Fruit fly (Drosophila melanogaster) whole organism, embryonic: ENCODE data around the gene CG6236.
A peak's percentile ranks its signal among the peaks of the same experiment; 100 is the strongest.

Experiments used
- Atf3 ChIP-seq: fragments of 200-800 bp; sonication (Bioruptor generic); optimal IDR thresholded peaks from 3 replicates; lab custom pipeline; 2016; ENCODE audit warnings: missing biosample characterization, missing genetic modification characterization
- C15 ChIP-seq: fragments of 200-800 bp; sonication (Bioruptor generic); IDR thresholded peaks from 3 replicates; pipeline ENCODE4 v1.3.6; 2022; ENCODE audit warnings: missing biosample characterization, missing genetic modification characterization
- CG10462 ChIP-seq: fragments of 200-800 bp; sonication (Bioruptor generic); optimal IDR thresholded peaks from 2 replicates; lab custom pipeline; 2016; ENCODE audit warnings: missing biosample characterization, missing genetic modification characterization
- CG10565 ChIP-seq: fragments of 200-800 bp; sonication (Bioruptor generic); optimal IDR thresholded peaks from 3 replicates; lab custom pipeline; 2016; ENCODE audit warnings: missing biosample characterization, mild to moderate bottlenecking, missing genetic modification characterization
- CG10959 ChIP-seq: fragments of 200-800 bp; sonication (Bioruptor generic); IDR thresholded peaks from 2 replicates; pipeline ENCODE4 v1.3.6; 2022; ENCODE audit warnings: missing biosample characterization, missing genetic modification characterization
- CG12071 ChIP-seq: fragments of 200-800 bp; sonication (Bioruptor generic); optimal IDR thresholded peaks from 3 replicates; lab custom pipeline; 2018; ENCODE audit warnings: missing biosample characterization, mild to moderate bottlenecking, missing genetic modification characterization
- CG12299 ChIP-seq: fragments of 200-800 bp; sonication (Bioruptor generic); optimal IDR thresholded peaks from 2 replicates; lab custom pipeline; 2018; ENCODE audit warnings: missing biosample characterization, mild to moderate bottlenecking, missing genetic modification characterization
- CG13624 ChIP-seq: fragments of 200-800 bp; sonication (Bioruptor generic); optimal IDR thresholded peaks from 2 replicates; lab custom pipeline; 2016; ENCODE audit warnings: missing biosample characterization, missing genetic modification characterization
- CG14014 ChIP-seq: fragments of 200-800 bp; sonication (Bioruptor generic); IDR thresholded peaks from 2 replicates; pipeline ENCODE4 v1.3.6; 2022; ENCODE audit warnings: missing biosample characterization, missing genetic modification characterization
- CG14441 ChIP-seq: fragments of 200-800 bp; sonication (Bioruptor generic); IDR thresholded peaks from 2 replicates; pipeline ENCODE4 v1.3.6; 2022; ENCODE audit warnings: missing biosample characterization, missing genetic modification characterization
- CG15073 ChIP-seq: fragments of 200-800 bp; sonication (Bioruptor generic); optimal IDR thresholded peaks from 2 replicates; lab custom pipeline; 2016; ENCODE audit warnings: missing biosample characterization, missing genetic modification characterization
- CG16863 ChIP-seq: fragments of 200-800 bp; sonication (Bioruptor generic); optimal IDR thresholded peaks from 3 replicates; lab custom pipeline; 2016; ENCODE audit warnings: missing biosample characterization, missing genetic modification characterization
- CG1792 ChIP-seq: fragments of 200-800 bp; sonication (Bioruptor generic); optimal IDR thresholded peaks from 2 replicates; lab custom pipeline; 2016; ENCODE audit warnings: missing biosample characterization, missing genetic modification characterization
- CG18619 ChIP-seq: fragments of 200-800 bp; sonication (Bioruptor generic); optimal IDR thresholded peaks from 3 replicates; lab custom pipeline; 2017; ENCODE audit warnings: missing biosample characterization, mild to moderate bottlenecking, missing genetic modification characterization
- CG2199 ChIP-seq: fragments of 200-800 bp; sonication (Bioruptor generic); IDR thresholded peaks from 3 replicates; pipeline ENCODE4 v1.3.6; 2022; ENCODE audit warnings: missing biosample characterization, missing genetic modification characterization
- CG2678 ChIP-seq: fragments of 200-800 bp; sonication (Bioruptor generic); optimal IDR thresholded peaks from 3 replicates; lab custom pipeline; 2019; ENCODE audit warnings: missing biosample characterization, mild to moderate bottlenecking, missing genetic modification characterization, moderate library complexity
- CG43689 ChIP-seq: fragments of 200-800 bp; sonication (Bioruptor generic); IDR thresholded peaks from 2 replicates; pipeline ENCODE4 v1.3.6; 2022; ENCODE audit warnings: missing biosample characterization, missing genetic modification characterization
- CG6272 ChIP-seq: fragments of 200-800 bp; sonication (Bioruptor generic); IDR thresholded peaks from 2 replicates; pipeline ENCODE4 v1.3.6; 2022; ENCODE audit warnings: missing biosample characterization, missing genetic modification characterization
- D ChIP-seq, 2 experiments: fragments of 200-800 bp in 1 of 2; fragments of >200 bp in 1 of 2; sonication (Bioruptor generic) in 1 of 2; optimal IDR thresholded peaks; 2 replicates in 1 of 2; 3 replicates in 1 of 2; lab custom pipeline; 2017; ENCODE audit warnings: mild to moderate bottlenecking in 1 of 2, missing biosample characterization in 1 of 2, missing genetic modification characterization in 1 of 2, missing genetic modification reagents in 1 of 2
- Dek ChIP-seq: fragments of 200-800 bp; sonication (Bioruptor generic); optimal IDR thresholded peaks from 3 replicates; lab custom pipeline; 2019; ENCODE audit warnings: missing biosample characterization, mild to moderate bottlenecking, missing genetic modification characterization, moderate library complexity
- Hand ChIP-seq: fragments of 200-800 bp; sonication (Bioruptor generic); optimal IDR thresholded peaks from 2 replicates; lab custom pipeline; 2017; ENCODE audit warnings: mild to moderate bottlenecking, missing biosample characterization, missing genetic modification reagents, missing genetic modification characterization
- Hmr ChIP-seq: fragments of 200-800 bp; sonication (Bioruptor generic); optimal IDR thresholded peaks from 3 replicates; lab custom pipeline; 2017; ENCODE audit warnings: mild to moderate bottlenecking, missing biosample characterization, missing genetic modification reagents, missing genetic modification characterization
- Hr3 ChIP-seq: fragments of 200-800 bp; sonication (Bioruptor generic); optimal IDR thresholded peaks from 3 replicates; lab custom pipeline; 2016; ENCODE audit warnings: missing biosample characterization, missing genetic modification characterization
- NC2α ChIP-seq: fragments of 200-800 bp; sonication (Bioruptor generic); optimal IDR thresholded peaks from 2 replicates; lab custom pipeline; 2016; ENCODE audit warnings: missing biosample characterization, missing genetic modification characterization
- Neu2 ChIP-seq: fragments of 200-800 bp; sonication (Bioruptor generic); optimal IDR thresholded peaks from 3 replicates; lab custom pipeline; 2016; ENCODE audit warnings: missing biosample characterization, missing genetic modification characterization, borderline replicate concordance
- PHDP ChIP-seq: fragments of 200-800 bp; sonication (Bioruptor generic); optimal IDR thresholded peaks from 3 replicates; lab custom pipeline; 2018; ENCODE audit warnings: missing biosample characterization, mild to moderate bottlenecking, missing genetic modification characterization, moderate library complexity
- Pdp1 ChIP-seq, 2 experiments: fragments of 200-800 bp; sonication (Bioruptor generic); optimal IDR thresholded peaks; 3 replicates each; lab custom pipeline; 2016; ENCODE audit warnings: missing biosample characterization in 2 of 2, missing genetic modification characterization in 2 of 2, mild to moderate bottlenecking in 1 of 2, moderate library complexity in 1 of 2
- Rx ChIP-seq: fragments of 200-800 bp; sonication (Bioruptor generic); IDR thresholded peaks from 2 replicates; pipeline ENCODE4 v1.3.6; 2022; ENCODE audit warnings: missing biosample characterization, missing genetic modification characterization
- Vsx1 ChIP-seq: fragments of 200-800 bp; sonication (Bioruptor generic); optimal IDR thresholded peaks from 2 replicates; lab custom pipeline; 2017; ENCODE audit warnings: missing biosample characterization, mild to moderate bottlenecking, missing genetic modification characterization, missing genetic modification reagents
- ab ChIP-seq: fragments of 200-800 bp; sonication (Bioruptor generic); optimal IDR thresholded peaks from 2 replicates; lab custom pipeline; 2016; ENCODE audit warnings: missing biosample characterization, missing genetic modification characterization
- bab2 ChIP-seq: fragments of 200-800 bp; sonication (Bioruptor generic); optimal IDR thresholded peaks from 2 replicates; lab custom pipeline; 2016; ENCODE audit warnings: missing biosample characterization, missing genetic modification characterization
- bowl ChIP-seq: fragments of 200-800 bp; sonication (Bioruptor generic); IDR thresholded peaks from 2 replicates; pipeline ENCODE4 v1.3.6; 2022; ENCODE audit warnings: missing biosample characterization, missing genetic modification characterization
- chn ChIP-seq: fragments of 200-800 bp; sonication (Bioruptor generic); optimal IDR thresholded peaks from 2 replicates; lab custom pipeline; 2016; ENCODE audit warnings: missing biosample characterization, missing genetic modification characterization
- dysf ChIP-seq: fragments of 200-800 bp; sonication (Bioruptor generic); IDR thresholded peaks from 3 replicates; pipeline ENCODE4 v1.3.6; 2022; ENCODE audit warnings: missing biosample characterization, missing genetic modification characterization
- hkb ChIP-seq, 2 experiments: fragments of 200-800 bp in 1 of 2; fragments of >200 bp in 1 of 2; sonication (Bioruptor generic) in 1 of 2; IDR thresholded peaks in 1 of 2; optimal IDR thresholded peaks in 1 of 2; 2 replicates each; pipeline versions ENCODE4 v1.3.6 to Lab custom; 2017 to 2022; ENCODE audit warnings: missing biosample characterization in 1 of 2, missing genetic modification characterization in 1 of 2
- insv ChIP-seq, 2 experiments: fragments of 200-800 bp; sonication (Bioruptor generic); optimal IDR thresholded peaks; 3 replicates each; lab custom pipeline; 2016 to 2018; ENCODE audit warnings: missing biosample characterization in 2 of 2, missing genetic modification characterization in 2 of 2
- kay ChIP-seq: fragments of 200-800 bp; sonication (Bioruptor generic); optimal IDR thresholded peaks from 2 replicates; lab custom pipeline; 2016; ENCODE audit warnings: missing biosample characterization, missing genetic modification characterization
- lov ChIP-seq, 2 experiments: fragments of 200-800 bp in 1 of 2; fragments of >200 bp in 1 of 2; sonication (Bioruptor generic) in 1 of 2; IDR thresholded peaks in 1 of 2; optimal IDR thresholded peaks in 1 of 2; 2 replicates in 1 of 2; 3 replicates in 1 of 2; pipeline versions ENCODE4 v1.3.6 to Lab custom; 2017 to 2022; ENCODE audit warnings: missing biosample characterization in 1 of 2, missing genetic modification characterization in 1 of 2
- mirr ChIP-seq: fragments of 200-800 bp; sonication (Bioruptor generic); optimal IDR thresholded peaks from 3 replicates; lab custom pipeline; 2018; ENCODE audit warnings: missing biosample characterization, mild to moderate bottlenecking, missing genetic modification characterization
- pnt ChIP-seq: fragments of 200-800 bp; sonication (Bioruptor generic); optimal IDR thresholded peaks from 3 replicates; lab custom pipeline; 2016; ENCODE audit warnings: missing biosample characterization, missing genetic modification characterization
- psq ChIP-seq: fragments of 200-800 bp; sonication (Bioruptor generic); optimal IDR thresholded peaks from 2 replicates; lab custom pipeline; 2017; ENCODE audit warnings: missing biosample characterization, missing genetic modification characterization
- rib ChIP-seq: fragments of 200-800 bp; sonication (Bioruptor generic); IDR thresholded peaks from 2 replicates; pipeline ENCODE4 v1.3.6; 2022; ENCODE audit warnings: missing biosample characterization, missing genetic modification characterization
- salm ChIP-seq: fragments of 200-800 bp; sonication (Bioruptor generic); optimal IDR thresholded peaks from 2 replicates; lab custom pipeline; 2018; ENCODE audit warnings: missing biosample characterization, mild to moderate bottlenecking, missing genetic modification characterization
- schlank ChIP-seq: fragments of 200-800 bp; sonication (Bioruptor generic); optimal IDR thresholded peaks from 2 replicates; lab custom pipeline; 2018; ENCODE audit warnings: missing biosample characterization, mild to moderate bottlenecking, missing genetic modification characterization
- slbo ChIP-seq: fragments of 200-800 bp; sonication (Bioruptor generic); IDR thresholded peaks from 2 replicates; pipeline ENCODE4 v1.3.6; 2022; ENCODE audit warnings: missing biosample characterization, missing genetic modification characterization
- slp2 ChIP-seq: fragments of 200-800 bp; sonication (Bioruptor generic); optimal IDR thresholded peaks from 2 replicates; lab custom pipeline; 2016; ENCODE audit warnings: missing biosample characterization, missing genetic modification characterization
- ssp ChIP-seq: fragments of 200-800 bp; sonication (Bioruptor generic); IDR thresholded peaks from 2 replicates; pipeline ENCODE4 v1.3.6; 2022; ENCODE audit warnings: missing biosample characterization, missing genetic modification characterization
- tin ChIP-seq: fragments of 200-800 bp; sonication (Bioruptor generic); optimal IDR thresholded peaks from 3 replicates; lab custom pipeline; 2016; ENCODE audit warnings: missing biosample characterization, missing genetic modification characterization
- ttk ChIP-seq: fragments of 200-800 bp; sonication (Bioruptor generic); IDR thresholded peaks from 2 replicates; pipeline ENCODE4 v2.1.2; 2022; ENCODE audit warnings: missing biosample characterization, missing genetic modification characterization

CG6236 gene

DNA sequence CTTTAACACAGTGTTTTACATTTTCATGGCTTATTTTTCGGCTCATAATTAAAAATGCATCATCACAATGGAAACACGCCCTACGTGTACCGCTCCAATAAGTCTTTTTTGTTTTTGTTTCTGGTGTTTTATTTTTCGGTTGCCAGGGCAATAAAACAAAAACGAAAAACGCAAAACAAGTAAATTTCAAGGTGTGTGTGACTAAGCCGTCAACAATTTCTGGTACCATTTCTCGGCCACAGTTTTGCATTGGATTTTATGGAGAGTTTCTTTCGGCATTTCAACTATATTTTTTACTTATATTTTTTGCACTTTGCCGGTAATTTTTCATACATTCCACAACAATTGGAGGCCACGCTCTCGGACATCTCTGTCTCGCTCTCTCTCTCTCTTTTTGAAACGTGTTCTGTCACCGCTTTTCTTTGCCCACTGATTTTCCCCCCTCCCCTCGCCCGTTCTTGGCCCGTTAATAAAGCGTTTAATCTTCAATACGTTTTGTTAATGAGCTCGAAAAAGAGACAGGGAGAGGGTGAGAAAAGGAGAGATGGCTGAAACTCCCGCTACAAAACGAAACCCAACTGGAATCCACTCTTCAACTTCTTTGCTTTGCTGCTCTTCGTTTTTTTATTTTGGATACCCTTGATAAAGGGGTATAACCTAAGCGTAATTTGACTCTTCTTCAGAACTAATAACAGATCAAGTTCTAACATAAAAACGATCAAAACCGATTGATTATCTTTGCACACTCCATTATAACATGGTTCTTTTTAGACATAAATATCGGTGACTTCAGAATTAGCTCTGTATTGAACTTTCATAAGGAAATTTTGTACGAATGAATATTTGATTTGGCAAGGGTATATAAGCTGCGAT lies 34.8 kb downstream of the CG6236 start (continued):
- TF ChIP-seq slp2 (GFP tag; lab: Kevin White, UChicago) (no peak), Pdp1 (GFP tag; optimal IDR thresholded peaks at IDR 0.05; lab: Kevin White, UChicago) (no peak), CG14441 (no peak), salm (tag; lab: Kevin White, UChicago) (no peak), CG12299 (tag; lab: Kevin White, UChicago) (no peak), Atf3 (GFP tag; lab: Kevin White, UChicago) (no peak), CG12071 (no peak), Hand (no peak), CG14014 (no peak), rib (no peak), hkb (optimal IDR thresholded peaks at IDR 0.05; lab: Kevin White, UChicago) (no peak), hkb (GFP tag; IDR thresholded peaks at IDR 0.05; lab: Robert Waterston, UW) (peak; percentile 20; the same call in 1 of the 2 replicates), chn (no peak), CG16863 (GFP tag; lab: Kevin White, UChicago) (no peak), CG18619 (no peak), CG10959 (no peak), ssp (no peak), psq (GFP tag; lab: Kevin White, UChicago) (peak; percentile 51), Vsx1 (GFP tag; lab: Kevin White, UChicago) (no peak), CG43689 (GFP tag; lab: Robert Waterston, UW) (no peak), CG2678 (tag; lab: Kevin White, UChicago) (peak; percentile 54), insv (GFP tag; optimal IDR thresholded peaks at IDR 0.05; lab: Kevin White, UChicago) (no peak), CG13624 (GFP tag; lab: Kevin White, UChicago) (peak; percentile 29), CG1792 (GFP tag; lab: Kevin White, UChicago) (no peak), Neu2 (GFP tag; lab: Kevin White, UChicago) (no peak), ttk (GFP tag; lab: Robert Waterston, UW) (no peak), Rx (GFP tag; lab: Robert Waterston, UW) (no peak), CG2199 (GFP tag; lab: Robert Waterston, UW) (no peak), dysf (no peak), Hmr (no peak), Dek (tag; lab: Kevin White, UChicago) (peak; percentile 13), C15 (GFP tag; lab: Robert Waterston, UW) (no peak), CG10565 (GFP tag; lab: Kevin White, UChicago) (no peak), CG6272 (GFP tag; lab: Robert Waterston, UW) (no peak), mirr (GFP tag; lab: Kevin White, UChicago) (no peak), pnt (GFP tag; lab: Kevin White, UChicago) (peak; percentile 25), slbo (GFP tag; lab: Robert Waterston, UW) (0 out of 2 replicates have a peak, but pooled peaks have one; percentile 21), CG15073 (GFP tag; lab: Kevin White, UChicago) (no peak), PHDP (no peak), CG10462 (GFP tag; lab: Kevin White, UChicago) (no peak), lov (optimal IDR thresholded peaks at IDR 0.05; lab: Kevin White, UChicago) (no peak), lov (GFP tag; IDR thresholded peaks at IDR 0.05; lab: Robert Waterston, UW) (no peak), Hr3 (no peak), bab2 (GFP tag; lab: Kevin White, UChicago) (no peak), NC2α (no peak), schlank (tag; lab: Kevin White, UChicago) (no peak), ab (no peak), tin (GFP tag; lab: Kevin White, UChicago) (no peak), kay (GFP tag; lab: Kevin White, UChicago) (no peak), bowl (GFP tag; lab: Robert Waterston, UW) (no peak), D (optimal IDR thresholded peaks at IDR 0.05; lab: Kevin White, UChicago) (no peak), D (GFP tag; optimal IDR thresholded peaks at IDR 0.05; lab: Kevin White, UChicago) (no peak)
